Worm (Caenorhabditis elegans) whole organism, mixed stage, embryonic: ENCODE measurements around the gene ZC250.5.

Experiments
- M03D4.4 ChIP-seq: sonication (generic microtip); optimal IDR thresholded peaks from 2 replicates; lab custom pipeline; 2017; ENCODE audit warnings: mild to moderate bottlenecking, missing genetic modification characterization, missing compliant biosample characterization
- bed-3 ChIP-seq: fragments of 200-800 bp; sonication (Bioruptor generic); optimal IDR thresholded peaks from 3 replicates; lab custom pipeline; 2018; ENCODE audit warnings: mild to moderate bottlenecking, missing genetic modification characterization, moderate library complexity, missing compliant biosample characterization
- blmp-1 ChIP-seq: fragments of 150-350 bp; optimal IDR thresholded peaks from 2 replicates; lab custom pipeline; 2014; ENCODE audit warnings: missing biosample characterization, missing genetic modification characterization
- ceh-39 ChIP-seq: fragments of 150-350 bp; optimal IDR thresholded peaks from 2 replicates; lab custom pipeline; 2014; ENCODE audit warnings: missing biosample characterization, missing genetic modification characterization
- ceh-43 ChIP-seq: fragments of 200-800 bp; sonication (Bioruptor generic); optimal IDR thresholded peaks from 2 replicates; lab custom pipeline; 2018; ENCODE audit warnings: mild to moderate bottlenecking, missing genetic modification characterization, moderate library complexity, missing compliant biosample characterization
- ceh-83 ChIP-seq: fragments of 200-800 bp; sonication (Bioruptor generic); optimal IDR thresholded peaks from 2 replicates; lab custom pipeline; 2018; ENCODE audit warnings: mild to moderate bottlenecking, missing genetic modification characterization, missing compliant biosample characterization
- ces-1 ChIP-seq: fragments of 150-350 bp; optimal IDR thresholded peaks from 2 replicates; lab custom pipeline; 2014; ENCODE audit warnings: missing biosample characterization, missing genetic modification reagents, missing genetic modification characterization
- drap-1 ChIP-seq: fragments of 200-800 bp; sonication (Bioruptor generic); optimal IDR thresholded peaks from 3 replicates; lab custom pipeline; 2018; ENCODE audit warnings: mild to moderate bottlenecking, missing genetic modification characterization, missing compliant biosample characterization
- elt-3 ChIP-seq: fragments of 150-350 bp; optimal IDR thresholded peaks from 2 replicates; lab custom pipeline; 2014; ENCODE audit warnings: missing biosample characterization, missing genetic modification characterization
- flh-1 ChIP-seq: fragments of 200-800 bp; sonication (Bioruptor generic); optimal IDR thresholded peaks from 2 replicates; lab custom pipeline; 2018; ENCODE audit warnings: mild to moderate bottlenecking, missing genetic modification characterization, moderate library complexity, missing compliant biosample characterization
- hlh-1 ChIP-seq: fragments of 150-350 bp; optimal IDR thresholded peaks from 2 replicates; lab custom pipeline; 2014; ENCODE audit warnings: missing biosample characterization, missing genetic modification reagents, missing genetic modification characterization
- lin-13 ChIP-seq: fragments of 150-350 bp; optimal IDR thresholded peaks from 2 replicates; lab custom pipeline; 2014; ENCODE audit warnings: missing biosample characterization, missing genetic modification characterization
- lin-32 ChIP-seq: fragments of 200-800 bp; sonication (Bioruptor generic); optimal IDR thresholded peaks from 2 replicates; lab custom pipeline; 2018; ENCODE audit warnings: mild to moderate bottlenecking, missing genetic modification characterization, missing compliant biosample characterization
- lsy-2 ChIP-seq: fragments of 150-350 bp; optimal IDR thresholded peaks from 2 replicates; lab custom pipeline; 2014; ENCODE audit warnings: missing biosample characterization, missing genetic modification characterization
- mab-5 ChIP-seq: fragments of 150-350 bp; optimal IDR thresholded peaks from 2 replicates; lab custom pipeline; 2014; ENCODE audit warnings: missing biosample characterization, missing genetic modification characterization
- mep-1 ChIP-seq: fragments of 150-350 bp; optimal IDR thresholded peaks from 2 replicates; lab custom pipeline; 2017; ENCODE audit warnings: missing biosample characterization, missing genetic modification reagents, missing genetic modification characterization, inconsistent platforms
- nhr-12 ChIP-seq: fragments of 150-350 bp; optimal IDR thresholded peaks from 2 replicates; lab custom pipeline; 2014; ENCODE audit warnings: missing biosample characterization, missing genetic modification characterization
- nhr-2 ChIP-seq: fragments of 150-350 bp; optimal IDR thresholded peaks from 2 replicates; lab custom pipeline; 2014; ENCODE audit warnings: missing biosample characterization, missing genetic modification characterization
- nhr-237 ChIP-seq: fragments of 150-350 bp; optimal IDR thresholded peaks from 2 replicates; lab custom pipeline; 2014; ENCODE audit warnings: missing biosample characterization, missing genetic modification characterization
- nhr-28 ChIP-seq: fragments of 150-350 bp; optimal IDR thresholded peaks from 2 replicates; lab custom pipeline; 2014; ENCODE audit warnings: missing biosample characterization, missing genetic modification characterization
- nhr-76 ChIP-seq: sonication (generic microtip); optimal IDR thresholded peaks from 2 replicates; lab custom pipeline; 2017; ENCODE audit warnings: missing biosample characterization, missing genetic modification characterization
- pha-4 ChIP-seq: fragments of 150-350 bp; optimal IDR thresholded peaks from 2 replicates; lab custom pipeline; 2018; ENCODE audit warnings: missing biosample characterization, missing genetic modification reagents, missing genetic modification characterization
- sem-2 ChIP-seq: fragments of 200-800 bp; sonication (Bioruptor generic); optimal IDR thresholded peaks from 2 replicates; lab custom pipeline; 2018; ENCODE audit warnings: mild to moderate bottlenecking, missing genetic modification characterization, missing compliant biosample characterization
- snpc-4 ChIP-seq: fragments of 150-350 bp; optimal IDR thresholded peaks from 2 replicates; lab custom pipeline; 2014; ENCODE audit warnings: missing biosample characterization, missing genetic modification characterization
- sptf-1 ChIP-seq: sonication (generic microtip); optimal IDR thresholded peaks from 2 replicates; lab custom pipeline; 2017; ENCODE audit warnings: mild to moderate bottlenecking, missing genetic modification characterization, moderate library complexity, missing compliant biosample characterization
- unc-120 ChIP-seq: sonication (generic microtip); optimal IDR thresholded peaks from 2 replicates; lab custom pipeline; 2017; ENCODE audit warnings: missing genetic modification characterization, missing compliant biosample characterization; ENCODE audit not compliant: poor library complexity, severe bottlenecking
- unc-39 ChIP-seq: fragments of 150-350 bp; optimal IDR thresholded peaks from 2 replicates; lab custom pipeline; 2014; ENCODE audit warnings: missing biosample characterization, missing genetic modification characterization
- zip-8 ChIP-seq: fragments of 150-350 bp; optimal IDR thresholded peaks from 2 replicates; lab custom pipeline; 2014; ENCODE audit warnings: missing biosample characterization, missing genetic modification characterization

Gene ZC250.5

ce11 chrV:5765081-5765480 is 40.5 kb upstream of the ZC250.5 start, which contains the start of gene pgph-2:
Gene pgph-2 (plus strand): TSS chrV:5765127.
- no peak for TF ChIP-seq mep-1 (tag; lab: Kevin White, UChicago)
- TF ChIP-seq unc-120 (tag; lab: Kevin White, UChicago): no peak
- no peak for TF ChIP-seq lin-13 (tag; lab: Kevin White, UChicago)
- no peak for TF ChIP-seq flh-1 (GFP tag; lab: Kevin White, UChicago)
- TF ChIP-seq zip-8: no peak
- TF ChIP-seq blmp-1 (tag; lab: Kevin White, UChicago): no peak
- no peak for TF ChIP-seq nhr-28 (tag; lab: Kevin White, UChicago)
- no peak for TF ChIP-seq lin-32 (GFP tag; lab: Kevin White, UChicago)
- TF ChIP-seq ceh-83 (GFP tag; lab: Kevin White, UChicago): no peak
- TF ChIP-seq snpc-4 (tag; lab: Kevin White, UChicago): no peak
- TF ChIP-seq nhr-2 (tag; lab: Kevin White, UChicago): no peak
- no peak for TF ChIP-seq elt-3
- TF ChIP-seq mab-5: no peak
- no peak for TF ChIP-seq M03D4.4 (tag; lab: Kevin White, UChicago)
- TF ChIP-seq pha-4 (tag; lab: Kevin White, UChicago): no peak
- TF ChIP-seq hlh-1 (tag; lab: Kevin White, UChicago): no peak
- TF ChIP-seq bed-3 (GFP tag; lab: Kevin White, UChicago): no peak
- TF ChIP-seq sptf-1 (tag; lab: Kevin White, UChicago): no peak
- TF ChIP-seq ces-1 (GFP tag; lab: Kevin White, UChicago): no peak
- no peak for TF ChIP-seq nhr-76 (tag; lab: Kevin White, UChicago)

ce11 chrV:5768292-5768695 is 37.3 kb upstream of the ZC250.5 start:
- TF ChIP-seq flh-1 (GFP tag; lab: Kevin White, UChicago): no peak
- no peak for TF ChIP-seq nhr-237
- TF ChIP-seq mab-5: no peak
- TF ChIP-seq, all 35 proteins: peak for 0

- TF ChIP-seq bed-3 (GFP tag; lab: Kevin White, UChicago): no peak
- no peak for TF ChIP-seq nhr-76 (tag; lab: Kevin White, UChicago)
- no peak for TF ChIP-seq sptf-1 (tag; lab: Kevin White, UChicago)
- TF ChIP-seq snpc-4 (tag; lab: Kevin White, UChicago): no peak
Observed at ce11 chrV:5769500-5769899, 36.1 kb upstream of the ZC250.5 start.

- TF ChIP-seq nhr-76 (tag; lab: Kevin White, UChicago) (no peak), unc-120 (tag; lab: Kevin White, UChicago) (no peak), sem-2 (GFP tag; lab: Kevin White, UChicago) (no peak), ceh-39 (no peak), mab-5 (no peak), mep-1 (tag; lab: Kevin White, UChicago) (no peak), bed-3 (GFP tag; lab: Kevin White, UChicago) (no peak), lin-13 (tag; lab: Kevin White, UChicago) (no peak), blmp-1 (tag; lab: Kevin White, UChicago) (no peak), flh-1 (GFP tag; lab: Kevin White, UChicago) (no peak), lsy-2 (tag; lab: Kevin White, UChicago) (no peak), zip-8 (no peak), elt-3 (no peak), nhr-28 (tag; lab: Kevin White, UChicago) (no peak), unc-39 (tag; lab: Kevin White, UChicago) (no peak)
Observed at ce11 chrV:5769999-5770398, 35.6 kb upstream of the ZC250.5 start.

- TF ChIP-seq lin-13 (tag; lab: Kevin White, UChicago) (no peak), snpc-4 (tag; lab: Kevin White, UChicago) (no peak), nhr-12 (tag; lab: Kevin White, UChicago) (no peak), M03D4.4 (tag; lab: Kevin White, UChicago) (no peak), ces-1 (GFP tag; lab: Kevin White, UChicago) (no peak), unc-39 (tag; lab: Kevin White, UChicago) (no peak), drap-1 (GFP tag; lab: Kevin White, UChicago) (no peak), nhr-2 (tag; lab: Kevin White, UChicago) (no peak), pha-4 (tag; lab: Kevin White, UChicago) (no peak), ceh-83 (GFP tag; lab: Kevin White, UChicago) (no peak), nhr-237 (no peak), hlh-1 (tag; lab: Kevin White, UChicago) (no peak), ceh-43 (GFP tag; lab: Kevin White, UChicago) (no peak), sptf-1 (tag; lab: Kevin White, UChicago) (no peak)
Observed at ce11 chrV:5771627-5772026, 33.9 kb upstream of the ZC250.5 start, which contains the start of gene F44E7.3. Gene F44E7.3 (plus strand): TSS chrV:5771945.
